Worm (Caenorhabditis elegans) whole organism, L4 larva: ENCODE data around the gene B0222.1.

Experiments
- ceh-28 ChIP-seq: fragments of 150-350 bp; optimal IDR thresholded peaks from 2 replicates; lab custom pipeline; 2014; ENCODE audit warnings: missing biosample characterization, missing genetic modification reagents, missing genetic modification characterization
- daf-16 ChIP-seq, 3 experiments: sonication (generic microtip); optimal IDR thresholded peaks; 2 replicates each; lab custom pipeline; 2016 to 2017; ENCODE audit warnings: missing genetic modification characterization in 3 of 3, missing genetic modification reagents in 3 of 3, mild to moderate bottlenecking in 2 of 3, missing compliant biosample characterization in 2 of 3, missing biosample characterization in 1 of 3, moderate library complexity in 1 of 3
- lin-13 ChIP-seq: fragments of 150-350 bp; optimal IDR thresholded peaks from 2 replicates; lab custom pipeline; 2014; ENCODE audit warnings: missing biosample characterization, missing genetic modification reagents, missing genetic modification characterization
- lsy-2 ChIP-seq, 2 experiments: fragments of 150-350 bp in 1 of 2; sonication (generic microtip) in 1 of 2; optimal IDR thresholded peaks; 2 replicates each; lab custom pipeline; 2014 to 2017; ENCODE audit warnings: missing biosample characterization in 2 of 2, missing genetic modification characterization in 2 of 2
- mdl-1 ChIP-seq, 2 experiments: fragments of 150-350 bp in 1 of 2; sonication (generic microtip) in 1 of 2; optimal IDR thresholded peaks; 2 replicates each; lab custom pipeline; 2014 to 2017; ENCODE audit warnings: missing biosample characterization in 2 of 2, missing genetic modification characterization in 2 of 2

ce11 chrV:9092209-9092608 lies 41.8 kb upstream of the B0222.1 start, which contains the start of gene T27E4.1:
- TF ChIP-seq ceh-28 (tag; lab: Kevin White, UChicago) (no peak), lin-13 (no peak), daf-16 (GFP tag; optimal IDR thresholded peaks at IDR 0.05; lab: Kevin White, UChicago) (no peak), daf-16 (tag; optimal IDR thresholded peaks at IDR 0.05; lab: Kevin White, UChicago) (no peak), lsy-2 (tag; optimal IDR thresholded peaks at IDR 0.05; lab: Kevin White, UChicago) (no peak), mdl-1 (tag; optimal IDR thresholded peaks at IDR 0.05; lab: Kevin White, UChicago) (no peak)
